Worm (Caenorhabditis elegans) whole organism, L3 larva: ENCODE measurements around the gene nuaf-1.

Experiments
- ama-1 ChIP-seq: fragments of 150-350 bp; optimal IDR thresholded peaks from 2 replicates; lab custom pipeline; 2018
- fkh-10 ChIP-seq: sonication (generic microtip); optimal IDR thresholded peaks from 2 replicates; lab custom pipeline; 2017; ENCODE audit warnings: missing biosample characterization, missing genetic modification reagents, missing genetic modification characterization
- fos-1 ChIP-seq: fragments of 150-350 bp; optimal IDR thresholded peaks from 2 replicates; lab custom pipeline; 2014; ENCODE audit warnings: missing biosample characterization, missing genetic modification characterization
- nhr-77 ChIP-seq: fragments of 150-350 bp; optimal IDR thresholded peaks from 2 replicates; lab custom pipeline; 2014; ENCODE audit warnings: missing biosample characterization, missing genetic modification characterization
- skn-1 ChIP-seq: fragments of 150-350 bp; optimal IDR thresholded peaks from 2 replicates; lab custom pipeline; 2014; ENCODE audit warnings: missing biosample characterization, missing genetic modification characterization
- snpc-4 ChIP-seq: fragments of 150-350 bp; optimal IDR thresholded peaks from 2 replicates; lab custom pipeline; 2014; ENCODE audit warnings: missing biosample characterization, missing genetic modification characterization
- tbx-2 ChIP-seq: sonication (generic microtip); optimal IDR thresholded peaks from 2 replicates; lab custom pipeline; 2016; ENCODE audit warnings: mild to moderate bottlenecking, missing genetic modification characterization, missing compliant biosample characterization
- unc-62 ChIP-seq: fragments of 150-350 bp; sonication (generic microtip); optimal IDR thresholded peaks from 4 replicates; lab custom pipeline; 2014; ENCODE audit warnings: missing biosample characterization, missing genetic modification reagents, missing genetic modification characterization
- ztf-11 ChIP-seq: fragments of 150-350 bp; optimal IDR thresholded peaks from 2 replicates; lab custom pipeline; 2014; ENCODE audit warnings: missing biosample characterization, missing genetic modification characterization

DNA sequence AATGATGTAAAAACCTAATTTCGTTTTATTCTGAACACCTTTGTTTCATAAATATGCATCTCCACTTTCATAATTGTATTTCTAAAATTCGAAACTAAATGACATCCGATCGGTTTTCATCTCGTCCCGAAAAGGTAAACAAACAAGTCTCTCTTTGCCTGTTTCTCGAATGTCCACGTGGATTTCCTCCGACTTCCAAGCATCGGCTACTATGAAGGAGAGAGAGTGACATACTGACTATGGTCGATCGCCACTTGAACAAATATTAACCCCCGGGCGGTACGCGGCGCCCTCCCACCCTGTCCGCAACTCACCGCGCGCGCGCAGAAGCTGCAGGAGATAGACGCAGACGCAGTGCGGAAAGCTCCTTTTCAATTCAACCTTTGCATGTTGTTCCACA lies 7.4 kb upstream of the nuaf-1 start:
- TF ChIP-seq unc-62 (GFP tag; lab: Kevin White, UChicago) (no peak), tbx-2 (no peak), fkh-10 (GFP tag; lab: Kevin White, UChicago) (no peak), fos-1 (tag; lab: Kevin White, UChicago) (no peak), skn-1 (tag; lab: Kevin White, UChicago) (no peak), ztf-11 (tag; lab: Kevin White, UChicago) (no peak), snpc-4 (tag; lab: Kevin White, UChicago) (no peak), ama-1 (lab: Kevin White, UChicago) (no peak), nhr-77 (no peak)
